Worm (Caenorhabditis elegans) whole organism, L1 larva: ENCODE data around the gene K06G5.1.
A peak's percentile ranks its signal among the peaks of the same experiment; 100 is the strongest.

Source experiments
- C34B4.2 ChIP-seq: sonication (generic microtip); optimal IDR thresholded peaks from 2 replicates; lab custom pipeline; 2017; ENCODE audit warnings: mild to moderate bottlenecking, missing genetic modification characterization, missing compliant biosample characterization
- F16B12.6 ChIP-seq: fragments of 150-350 bp; optimal IDR thresholded peaks from 2 replicates; lab custom pipeline; 2014; ENCODE audit warnings: missing biosample characterization, missing genetic modification characterization
- aly-2 ChIP-seq: fragments of 150-350 bp; optimal IDR thresholded peaks from 2 replicates; lab custom pipeline; 2014; ENCODE audit warnings: missing biosample characterization, missing genetic modification characterization
- ama-1 ChIP-seq: fragments of 150-350 bp; optimal IDR thresholded peaks from 2 replicates; lab custom pipeline; 2014
- blmp-1 ChIP-seq: fragments of 150-350 bp; optimal IDR thresholded peaks from 2 replicates; lab custom pipeline; 2014; ENCODE audit warnings: missing biosample characterization, missing genetic modification characterization
- ceh-82 ChIP-seq, 3 experiments: fragments of 150-350 bp in 1 of 3; sonication (generic microtip) in 2 of 3; optimal IDR thresholded peaks; 2 replicates each; lab custom pipeline; 2014 to 2017; ENCODE audit warnings: missing biosample characterization in 3 of 3, missing genetic modification characterization in 3 of 3
- ces-1 ChIP-seq: fragments of 150-350 bp; optimal IDR thresholded peaks from 2 replicates; lab custom pipeline; 2014; ENCODE audit warnings: missing biosample characterization, missing genetic modification reagents, missing genetic modification characterization
- dpl-1 ChIP-seq, 3 experiments: fragments of 150-350 bp in 2 of 3; sonication (generic microtip) in 1 of 3; optimal IDR thresholded peaks; 2 replicates each; lab custom pipeline; 2014 to 2017; ENCODE audit warnings: missing biosample characterization in 3 of 3, missing genetic modification characterization in 3 of 3, missing genetic modification reagents in 3 of 3
- efl-1 ChIP-seq, 4 experiments: fragments of 150-350 bp; optimal IDR thresholded peaks in 3 of 4; peaks in 1 of 4; 1 replicate in 1 of 4; 2 replicates in 3 of 4; lab custom pipeline; 2014; ENCODE audit warnings: missing biosample characterization in 2 of 4, missing genetic modification characterization in 2 of 4, missing genetic modification reagents in 2 of 4
- egl-27 ChIP-seq, 2 experiments: fragments of 150-350 bp in 1 of 2; sonication (generic microtip); optimal IDR thresholded peaks; 3 replicates each; lab custom pipeline; 2017 to 2018; ENCODE audit warnings: missing biosample characterization in 2 of 2, missing genetic modification characterization in 2 of 2, missing genetic modification reagents in 2 of 2
- elt-2 ChIP-seq: sonication (generic microtip); optimal IDR thresholded peaks from 2 replicates; lab custom pipeline; 2016; ENCODE audit warnings: missing genetic modification characterization, mild to moderate bottlenecking, inconsistent platforms, missing compliant biosample characterization, missing genetic modification reagents
- elt-3 ChIP-seq, 6 experiments: fragments of 150-350 bp in 1 of 6; sonication (generic microtip); optimal IDR thresholded peaks; 2 replicates each; lab custom pipeline; 2017 to 2018; ENCODE audit warnings: missing biosample characterization in 6 of 6, missing genetic modification characterization in 6 of 6, inconsistent platforms in 1 of 6
- ets-5 ChIP-seq: fragments of 200-800 bp; sonication (Bioruptor generic); IDR thresholded peaks from 2 replicates; pipeline ENCODE4 v1.3.6; 2022; ENCODE audit warnings: missing genetic modification characterization, missing compliant biosample characterization
- fkh-10 ChIP-seq: sonication (generic microtip); optimal IDR thresholded peaks from 2 replicates; lab custom pipeline; 2017; ENCODE audit warnings: missing biosample characterization, missing genetic modification reagents, missing genetic modification characterization
- fkh-4 ChIP-seq: sonication (generic microtip); optimal IDR thresholded peaks from 2 replicates; lab custom pipeline; 2016; ENCODE audit warnings: missing compliant biosample characterization, missing genetic modification characterization, borderline replicate concordance
- grh-1 ChIP-seq: fragments of 200-800 bp; sonication (Bioruptor generic); IDR thresholded peaks from 2 replicates; pipeline ENCODE4 v1.3.6; 2022; ENCODE audit warnings: missing genetic modification reagents, missing genetic modification characterization, missing compliant biosample characterization
- hpl-2 ChIP-seq: fragments of 150-350 bp; optimal IDR thresholded peaks from 2 replicates; lab custom pipeline; 2014; ENCODE audit warnings: missing biosample characterization, missing genetic modification reagents, missing genetic modification characterization
- isw-1 ChIP-seq: fragments of 200-800 bp; sonication (Bioruptor generic); IDR thresholded peaks from 2 replicates; pipeline ENCODE4 v1.3.6; 2022; ENCODE audit warnings: missing genetic modification characterization, missing compliant biosample characterization
- jun-1 ChIP-seq: fragments of 150-350 bp; optimal IDR thresholded peaks from 2 replicates; lab custom pipeline; 2014; ENCODE audit warnings: missing biosample characterization, missing genetic modification reagents, missing genetic modification characterization
- lin-14 ChIP-seq: fragments of 200-800 bp; sonication (Bioruptor generic); optimal IDR thresholded peaks from 2 replicates; lab custom pipeline; 2018; ENCODE audit warnings: mild to moderate bottlenecking, missing genetic modification characterization, moderate library complexity, missing compliant biosample characterization
- lin-15B ChIP-seq: fragments of 150-350 bp; sonication (generic microtip); optimal IDR thresholded peaks from 3 replicates; lab custom pipeline; 2014; ENCODE audit warnings: missing biosample characterization, missing genetic modification characterization
- lin-35 ChIP-seq, 2 experiments: fragments of 150-350 bp; optimal IDR thresholded peaks; 2 replicates each; lab custom pipeline; 2014; ENCODE audit warnings: missing biosample characterization in 2 of 2, missing genetic modification characterization in 2 of 2, missing genetic modification reagents in 2 of 2
- lin-39 ChIP-seq: fragments of 150-350 bp; optimal IDR thresholded peaks from 2 replicates; lab custom pipeline; 2014; ENCODE audit warnings: missing biosample characterization, missing genetic modification reagents, missing genetic modification characterization
- lsy-2 ChIP-seq, 2 experiments: fragments of 150-350 bp; optimal IDR thresholded peaks; 2 replicates each; lab custom pipeline; 2014; ENCODE audit warnings: missing biosample characterization in 2 of 2, missing genetic modification characterization in 2 of 2
- mdl-1 ChIP-seq, 2 experiments: fragments of 150-350 bp; optimal IDR thresholded peaks; 2 replicates each; lab custom pipeline; 2014 to 2017; ENCODE audit warnings: missing biosample characterization in 2 of 2, missing genetic modification characterization in 2 of 2, inconsistent platforms in 1 of 2
- mep-1 ChIP-seq: fragments of 150-350 bp; optimal IDR thresholded peaks from 2 replicates; lab custom pipeline; 2014; ENCODE audit warnings: missing biosample characterization, missing genetic modification characterization
- nhr-20 ChIP-seq: sonication (generic microtip); optimal IDR thresholded peaks from 2 replicates; lab custom pipeline; 2016; ENCODE audit warnings: mild to moderate bottlenecking, missing genetic modification characterization, missing compliant biosample characterization
- nhr-28 ChIP-seq: fragments of 150-350 bp; optimal IDR thresholded peaks from 2 replicates; lab custom pipeline; 2014; ENCODE audit warnings: missing biosample characterization, missing genetic modification characterization
- nhr-47 ChIP-seq: sonication (generic microtip); optimal IDR thresholded peaks from 2 replicates; lab custom pipeline; 2016; ENCODE audit warnings: mild to moderate bottlenecking, missing genetic modification characterization, moderate library complexity, missing compliant biosample characterization
- nhr-71 ChIP-seq: sonication (generic microtip); optimal IDR thresholded peaks from 2 replicates; lab custom pipeline; 2016; ENCODE audit warnings: mild to moderate bottlenecking, missing genetic modification characterization, moderate library complexity, missing compliant biosample characterization
- pag-3 ChIP-seq: sonication (generic microtip); optimal IDR thresholded peaks from 2 replicates; lab custom pipeline; 2017; ENCODE audit warnings: missing genetic modification characterization, mild to moderate bottlenecking, missing compliant biosample characterization, antibody characterized with exemption, borderline replicate concordance; ENCODE audit not compliant: insufficient read depth
- pqm-1 ChIP-seq: sonication (generic microtip); optimal IDR thresholded peaks from 3 replicates; lab custom pipeline; 2017; ENCODE audit warnings: missing biosample characterization, missing genetic modification characterization
- rnt-1 ChIP-seq: sonication (generic microtip); optimal IDR thresholded peaks from 2 replicates; lab custom pipeline; 2016; ENCODE audit warnings: mild to moderate bottlenecking, missing genetic modification characterization, moderate library complexity, missing compliant biosample characterization
- snu-23 ChIP-seq: sonication (generic microtip); optimal IDR thresholded peaks from 2 replicates; lab custom pipeline; 2016; ENCODE audit warnings: missing genetic modification characterization, missing compliant biosample characterization
- sox-4 ChIP-seq: sonication (generic microtip); optimal IDR thresholded peaks from 2 replicates; lab custom pipeline; 2016; ENCODE audit warnings: missing genetic modification characterization, missing compliant biosample characterization
- sup-37 ChIP-seq: fragments of 200-800 bp; sonication (Bioruptor generic); optimal IDR thresholded peaks from 2 replicates; lab custom pipeline; 2018; ENCODE audit warnings: mild to moderate bottlenecking, missing genetic modification characterization, missing compliant biosample characterization
- swsn-7 ChIP-seq: sonication (generic microtip); optimal IDR thresholded peaks from 2 replicates; lab custom pipeline; 2016; ENCODE audit warnings: missing genetic modification characterization, missing compliant biosample characterization
- tlp-1 ChIP-seq: fragments of 150-350 bp; optimal IDR thresholded peaks from 2 replicates; lab custom pipeline; 2014; ENCODE audit warnings: missing biosample characterization, missing genetic modification characterization
- vab-15 ChIP-seq: sonication (generic microtip); optimal IDR thresholded peaks from 2 replicates; lab custom pipeline; 2017; ENCODE audit warnings: missing genotype, mild to moderate bottlenecking, missing genetic modification characterization, missing compliant biosample characterization
- zag-1 ChIP-seq: fragments of 150-350 bp; optimal IDR thresholded peaks from 2 replicates; lab custom pipeline; 2014; ENCODE audit warnings: missing biosample characterization, missing genetic modification characterization
- zip-4 ChIP-seq: fragments of 200-800 bp; sonication (Bioruptor generic); optimal IDR thresholded peaks from 2 replicates; lab custom pipeline; 2018; ENCODE audit warnings: mild to moderate bottlenecking, missing genetic modification characterization, moderate library complexity, missing compliant biosample characterization

Gene K06G5.1

ce11 chrX:14234932-14235331 lies 20.2 kb downstream of the K06G5.1 start, which contains the start of gene srg-37:
Gene srg-37, minus strand, starts transcription at chrX:14235032.
- TF ChIP-seq jun-1 (tag; lab: Kevin White, UChicago) (no peak), elt-2 (tag; lab: Kevin White, UChicago) (no peak), lsy-2 (tag; optimal IDR thresholded peaks at IDR 0.05; lab: Kevin White, UChicago) (no peak), isw-1 (no peak), egl-27 (tag; optimal IDR thresholded peaks at IDR 0.05; lab: Kevin White, UChicago) (no peak), lin-39 (tag; lab: Kevin White, UChicago) (no peak), fkh-4 (no peak), ama-1 (no peak), tlp-1 (no peak), hpl-2 (GFP tag; lab: Kevin White, UChicago) (no peak), sox-4 (no peak), grh-1 (GFP tag; lab: Robert Waterston, UW) (no peak), mdl-1 (tag; optimal IDR thresholded peaks at IDR 0.05; lab: Kevin White, UChicago) (no peak)

ce11 chrX:14236121-14236824 lies 21.5 kb downstream of the K06G5.1 start:
- TF ChIP-seq ces-1 (GFP tag; lab: Kevin White, UChicago) (no peak), sup-37 (GFP tag; lab: Kevin White, UChicago) (no peak), aly-2 (tag; lab: Kevin White, UChicago) (no peak), nhr-28 (tag; lab: Kevin White, UChicago) (no peak)
- TF ChIP-seq, all 84 proteins: peak for 0

DNA sequence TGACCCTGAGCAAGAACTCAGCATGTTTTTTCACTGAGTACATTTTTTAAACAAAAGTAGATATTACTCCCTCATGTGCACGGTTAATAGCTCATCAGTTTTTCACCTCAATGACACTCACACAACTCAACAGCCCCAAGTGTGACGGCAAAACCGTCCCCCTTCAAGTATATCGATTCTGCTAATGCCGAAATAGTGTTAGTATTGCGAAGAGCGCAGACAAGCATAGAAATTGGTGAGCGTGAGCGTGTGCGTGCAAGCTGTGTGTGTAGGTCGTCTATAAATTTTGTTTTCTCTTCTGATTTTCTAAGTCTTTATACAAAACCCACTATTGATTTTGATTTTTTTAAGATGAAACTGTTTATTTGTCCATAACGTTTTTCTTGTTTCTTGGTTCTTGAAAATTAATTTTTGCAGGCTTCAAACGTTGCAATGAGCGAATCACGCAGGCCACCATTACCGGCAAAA lies 23.6 kb downstream of the K06G5.1 start, which contains the start of gene K04C1.2:
Gene K04C1.2 (plus strand): TSS at position 418 of the 468 bp plus-strand sequence.
- TF ChIP-seq zip-4 (GFP tag; lab: Kevin White, UChicago) (no peak), rnt-1 (peak; percentile 52), efl-1 (optimal IDR thresholded peaks at IDR 0.05; lab: Kevin White, UChicago) (peak; percentile 10 to 20), efl-1 (GFP tag; optimal IDR thresholded peaks at IDR 0.05 in 1 of 2; lab: Kevin White, UChicago) (peak in 1 of 2 experiments; percentile 33), elt-3 (tag; optimal IDR thresholded peaks at IDR 0.05; lab: Kevin White, UChicago) (peak in 1 of 6 experiments; percentile 5), mdl-1 (tag; optimal IDR thresholded peaks at IDR 0.05; lab: Kevin White, UChicago) (peak in 1 of 2 experiments; percentile 22), nhr-47 (tag; lab: Kevin White, UChicago) (peak; percentile 6), blmp-1 (tag; lab: Kevin White, UChicago) (peak; percentile 20), C34B4.2 (no peak), ceh-82 (tag; optimal IDR thresholded peaks at IDR 0.05; lab: Kevin White, UChicago) (peak in 1 of 3 experiments; percentile 52), zag-1 (tag; lab: Kevin White, UChicago) (no peak), lin-35 (GFP tag; optimal IDR thresholded peaks at IDR 0.05; lab: Kevin White, UChicago) (peak; percentile 32 to 68), snu-23 (GFP tag; lab: Kevin White, UChicago) (peak; percentile 59), sup-37 (GFP tag; lab: Kevin White, UChicago) (no peak), lin-39 (tag; lab: Kevin White, UChicago) (no peak), ets-5 (GFP tag; lab: Robert Waterston, UW) (no peak), pag-3 (no peak), nhr-28 (tag; lab: Kevin White, UChicago) (no peak), mep-1 (tag; lab: Kevin White, UChicago) (peak; percentile 38), lin-14 (GFP tag; lab: Kevin White, UChicago) (peak; percentile 52), F16B12.6 (no peak), nhr-20 (peak; percentile 24), fkh-4 (no peak), dpl-1 (GFP tag; optimal IDR thresholded peaks at IDR 0.05; lab: Kevin White, UChicago) (peak in 1 of 3 experiments; percentile 35), vab-15 (tag; lab: Kevin White, UChicago) (no peak), swsn-7 (tag; lab: Kevin White, UChicago) (peak; percentile 24), lsy-2 (tag; optimal IDR thresholded peaks at IDR 0.05; lab: Kevin White, UChicago) (peak; percentile 36 to 38), lin-15B (tag; lab: Kevin White, UChicago) (no peak), pqm-1 (no peak), fkh-10 (GFP tag; lab: Kevin White, UChicago) (no peak), nhr-71 (tag; lab: Kevin White, UChicago) (peak; percentile 33)
